Fruit fly (Drosophila melanogaster) whole organism, adult: Measurements from ENCODE around the gene CycA.
A peak's percentile ranks its signal among the peaks of the same experiment; 100 is the strongest.

Experiments used
- CG11617 ChIP-seq: fragments of 200-800 bp; sonication (Bioruptor generic); optimal IDR thresholded peaks from 2 replicates; lab custom pipeline; 2017; ENCODE audit warnings: mild to moderate bottlenecking, missing biosample characterization, missing genetic modification reagents, missing genetic modification characterization
- CG12768 ChIP-seq: fragments of 200-800 bp; sonication (Bioruptor generic); optimal IDR thresholded peaks from 2 replicates; lab custom pipeline; 2017; ENCODE audit warnings: missing biosample characterization, missing genetic modification characterization, mild to moderate bottlenecking, moderate library complexity, missing genetic modification reagents
- CG14711 ChIP-seq: fragments of 200-800 bp; sonication (Bioruptor generic); optimal IDR thresholded peaks from 2 replicates; lab custom pipeline; 2018; ENCODE audit warnings: missing biosample characterization, mild to moderate bottlenecking, missing genetic modification characterization, moderate library complexity
- CG1620 ChIP-seq: fragments of 200-800 bp; sonication (Bioruptor generic); optimal IDR thresholded peaks from 2 replicates; lab custom pipeline; 2016; ENCODE audit warnings: missing biosample characterization, missing genetic modification characterization
- CG33017 ChIP-seq: fragments of 200-800 bp; sonication (Bioruptor generic); optimal IDR thresholded peaks from 2 replicates; lab custom pipeline; 2018; ENCODE audit warnings: missing biosample characterization, mild to moderate bottlenecking, missing genetic modification characterization, moderate library complexity
- CG5204 ChIP-seq: fragments of 200-800 bp; sonication (Bioruptor generic); optimal IDR thresholded peaks from 2 replicates; lab custom pipeline; 2016; ENCODE audit warnings: missing biosample characterization, missing genetic modification characterization
- CG7045 ChIP-seq: fragments of 200-800 bp; sonication (Bioruptor generic); optimal IDR thresholded peaks from 2 replicates; lab custom pipeline; 2017; ENCODE audit warnings: missing biosample characterization, mild to moderate bottlenecking, missing genetic modification characterization
- CG7101 ChIP-seq: fragments of 200-800 bp; sonication (Bioruptor generic); optimal IDR thresholded peaks from 2 replicates; lab custom pipeline; 2018; ENCODE audit warnings: missing biosample characterization, mild to moderate bottlenecking, missing genetic modification characterization, moderate library complexity
- Clk ChIP-seq: fragments of 200-800 bp; sonication (Bioruptor generic); optimal IDR thresholded peaks from 2 replicates; lab custom pipeline; 2017; ENCODE audit warnings: missing biosample characterization, missing genetic modification characterization
- Crg-1 ChIP-seq: fragments of 200-800 bp; sonication (Bioruptor generic); optimal IDR thresholded peaks from 2 replicates; lab custom pipeline; 2016; ENCODE audit warnings: missing biosample characterization, missing genetic modification characterization
- Hr96 ChIP-seq: fragments of 200-800 bp; sonication (Bioruptor generic); optimal IDR thresholded peaks from 2 replicates; lab custom pipeline; 2016; ENCODE audit warnings: missing biosample characterization, missing genetic modification characterization
- Mnt ChIP-seq: fragments of 200-800 bp; sonication (Bioruptor generic); optimal IDR thresholded peaks from 2 replicates; lab custom pipeline; 2016; ENCODE audit warnings: missing biosample characterization, mild to moderate bottlenecking, missing genetic modification characterization
- bab1 ChIP-seq: fragments of 200-800 bp; sonication (Bioruptor generic); optimal IDR thresholded peaks from 3 replicates; lab custom pipeline; 2019; ENCODE audit warnings: missing biosample characterization, mild to moderate bottlenecking, missing genetic modification characterization, moderate library complexity
- cic ChIP-seq: fragments of 200-800 bp; sonication (Bioruptor generic); optimal IDR thresholded peaks from 2 replicates; lab custom pipeline; 2017; ENCODE audit warnings: missing biosample characterization, mild to moderate bottlenecking, missing genetic modification characterization, moderate library complexity
- cnc ChIP-seq, 2 experiments: fragments of >200 bp; optimal IDR thresholded peaks; 2 replicates each; lab custom pipeline; 2017
- kay ChIP-seq: fragments of 200-800 bp; sonication (Bioruptor generic); peaks from one replicate; lab custom pipeline; 2016; ENCODE audit warnings: missing biosample characterization, missing genetic modification characterization, borderline replicate concordance
- ovo ChIP-seq: fragments of 200-800 bp; sonication (Bioruptor generic); optimal IDR thresholded peaks from 2 replicates; lab custom pipeline; 2016; ENCODE audit warnings: missing biosample characterization, missing genetic modification characterization
- pad ChIP-seq: fragments of 200-800 bp; sonication (Bioruptor generic); optimal IDR thresholded peaks from 3 replicates; lab custom pipeline; 2017; ENCODE audit warnings: missing biosample characterization, missing genetic modification characterization, mild to moderate bottlenecking, moderate library complexity, missing genetic modification reagents
- tj ChIP-seq: fragments of 200-800 bp; sonication (Bioruptor generic); optimal IDR thresholded peaks from 3 replicates; lab custom pipeline; 2017; ENCODE audit warnings: missing biosample characterization, mild to moderate bottlenecking, missing genetic modification characterization, moderate library complexity
- toe ChIP-seq: fragments of 200-800 bp; sonication (Bioruptor generic); optimal IDR thresholded peaks from 2 replicates; lab custom pipeline; 2016; ENCODE audit warnings: missing biosample characterization, missing genetic modification characterization

The CycA gene

dm6 chr3L:11788195-11788594 is 45.2 kb downstream of the CycA start:
- TF ChIP-seq kay (GFP tag; lab: Kevin White, UChicago) (no peak), cic (GFP tag; lab: Kevin White, UChicago) (no peak), CG7045 (GFP tag; lab: Kevin White, UChicago) (peak; percentile 39), CG7101 (tag; lab: Kevin White, UChicago) (peak; percentile 23), ovo (GFP tag; lab: Kevin White, UChicago) (peak; percentile 50), CG11617 (GFP tag; lab: Kevin White, UChicago) (peak; percentile 19), CG12768 (GFP tag; lab: Kevin White, UChicago) (peak; percentile 42), Hr96 (GFP tag; lab: Kevin White, UChicago) (peak; percentile 7), Crg-1 (GFP tag; lab: Kevin White, UChicago) (no peak)

dm6 chr3L:11785291-11785690 is 48.1 kb downstream of the CycA start:
- TF ChIP-seq cic (GFP tag; lab: Kevin White, UChicago) (no peak), pad (no peak), Hr96 (GFP tag; lab: Kevin White, UChicago) (no peak), cnc (optimal IDR thresholded peaks at IDR 0.05; lab: Kevin White, UChicago) (no peak), CG33017 (tag; lab: Kevin White, UChicago) (peak; percentile 71), tj (GFP tag; lab: Kevin White, UChicago) (no peak), ovo (GFP tag; lab: Kevin White, UChicago) (no peak), CG5204 (GFP tag; lab: Kevin White, UChicago) (no peak), CG12768 (GFP tag; lab: Kevin White, UChicago) (peak; percentile 32), CG11617 (GFP tag; lab: Kevin White, UChicago) (no peak), kay (GFP tag; lab: Kevin White, UChicago) (no peak), CG7045 (GFP tag; lab: Kevin White, UChicago) (peak; percentile 16), Crg-1 (GFP tag; lab: Kevin White, UChicago) (no peak), Mnt (GFP tag; lab: Kevin White, UChicago) (no peak), Clk (no peak), CG7101 (tag; lab: Kevin White, UChicago) (peak; percentile 33), CG1620 (GFP tag; lab: Kevin White, UChicago) (no peak), CG14711 (tag; lab: Kevin White, UChicago) (peak; percentile 66), toe (GFP tag; lab: Kevin White, UChicago) (peak; percentile 40), bab1 (GFP tag; lab: Kevin White, UChicago) (no peak)

dm6 chr3L:11777348-11777958 is 55.9 kb downstream of the CycA start:
- TF ChIP-seq CG12768 (GFP tag; lab: Kevin White, UChicago): no peak
- TF ChIP-seq cic (GFP tag; lab: Kevin White, UChicago): peak; percentile 50
- TF ChIP-seq tj (GFP tag; lab: Kevin White, UChicago): peak; percentile 33
- TF ChIP-seq kay (GFP tag; lab: Kevin White, UChicago): peak; percentile 21
- no peak for TF ChIP-seq CG11617 (GFP tag; lab: Kevin White, UChicago)
- peak; percentile 14 for TF ChIP-seq Mnt (GFP tag; lab: Kevin White, UChicago)
- TF ChIP-seq bab1 (GFP tag; lab: Kevin White, UChicago): peak; percentile 14

- TF ChIP-seq CG11617 (GFP tag; lab: Kevin White, UChicago): no peak
- no peak for TF ChIP-seq pad
- TF ChIP-seq Mnt (GFP tag; lab: Kevin White, UChicago): no peak
- TF ChIP-seq CG33017 (tag; lab: Kevin White, UChicago): no peak
- TF ChIP-seq cnc (optimal IDR thresholded peaks at IDR 0.05; lab: Kevin White, UChicago): no peak
- no peak for TF ChIP-seq Hr96 (GFP tag; lab: Kevin White, UChicago)
- TF ChIP-seq CG14711 (tag; lab: Kevin White, UChicago): no peak
- no peak for TF ChIP-seq CG1620 (GFP tag; lab: Kevin White, UChicago)
- TF ChIP-seq CG7101 (tag; lab: Kevin White, UChicago): peak; percentile 6
- TF ChIP-seq Crg-1 (GFP tag; lab: Kevin White, UChicago): no peak
- TF ChIP-seq CG5204 (GFP tag; lab: Kevin White, UChicago): no peak
- no peak for TF ChIP-seq CG12768 (GFP tag; lab: Kevin White, UChicago)
- TF ChIP-seq kay (GFP tag; lab: Kevin White, UChicago): peak; percentile 60
- peak; percentile 26 for TF ChIP-seq cic (GFP tag; lab: Kevin White, UChicago)
- TF ChIP-seq bab1 (GFP tag; lab: Kevin White, UChicago): no peak
- no peak for TF ChIP-seq toe (GFP tag; lab: Kevin White, UChicago)
- TF ChIP-seq Clk: no peak
- TF ChIP-seq tj (GFP tag; lab: Kevin White, UChicago): no peak
- TF ChIP-seq CG7045 (GFP tag; lab: Kevin White, UChicago): no peak
- no peak for TF ChIP-seq ovo (GFP tag; lab: Kevin White, UChicago)
These were observed 56.6 kb downstream of the CycA start, which contains the start of gene CG14131 for dm6 chr3L:11776731-11777130. TSS of gene CG14131 (plus strand) at chr3L:11777073.
